Worm (Caenorhabditis elegans): ENCODE data around the gene rrc-1.

- TF ChIP-seq dao-5 (tag; optimal IDR thresholded peaks at IDR 0.05): no peak
- no peak for TF ChIP-seq W03F9.2 (tag; optimal IDR thresholded peaks at IDR 0.05)
Observed at ce11 chrX:9805426-9805825, 25.7 kb downstream of the rrc-1 start.

Data from whole organism, L4/young adult.